Fruit fly (Drosophila melanogaster): ENCODE data around the gene CG11555.

Gene CG11555

dm6 chr2L:267441-268089 is 6.1 kb upstream of the CG11555 start, which contains the start of gene CG17075:
Gene CG17075 (minus strand): TSS chr2L:267505.
- TF ChIP-seq Hr78 (GFP tag; optimal IDR thresholded peaks at IDR 0.05) (no peak), CG2129 (GFP tag; IDR thresholded peaks at IDR 0.05; ENCODE audit: partially characterized antibody) (no peak), peb (GFP tag; IDR thresholded peaks at IDR 0.05) (peak; percentile 80), CG2116 (GFP tag; optimal IDR thresholded peaks at IDR 0.05) (peak; percentile 57), D19A (tag; optimal IDR thresholded peaks at IDR 0.05) (peak; percentile 89), ase (GFP tag; IDR thresholded peaks at IDR 0.05) (peak; percentile 94), sim (GFP tag; IDR thresholded peaks at IDR 0.05) (peak; percentile 53; the same call in 1 of the 2 replicates), wek (GFP tag; optimal IDR thresholded peaks at IDR 0.05) (peak; percentile 42), CG3163 (GFP tag; optimal IDR thresholded peaks at IDR 0.05) (peak; percentile 24), CG14965 (GFP tag; optimal IDR thresholded peaks at IDR 0.05; ENCODE audit: borderline replicate concordance) (no peak), ab (GFP tag; optimal IDR thresholded peaks at IDR 0.05) (peak; percentile 17), CG10209 (GFP tag; optimal IDR thresholded peaks at IDR 0.05) (peak; percentile 96), bcd (GFP tag; optimal IDR thresholded peaks at IDR 0.05) (peak; percentile 85), usp (GFP tag; optimal IDR thresholded peaks at IDR 0.05) (no peak), Hsf (GFP tag; optimal IDR thresholded peaks at IDR 0.05) (peak; percentile 91), dimm (GFP tag; IDR thresholded peaks at IDR 0.05) (peak; percentile 92), CG16813 (GFP tag; IDR thresholded peaks at IDR 0.05; ENCODE audit: partially characterized antibody) (no peak), so (GFP tag; IDR thresholded peaks at IDR 0.05) (peak; percentile 93), CG12391 (tag; optimal IDR thresholded peaks at IDR 0.05) (peak; percentile 96), Aef1 (GFP tag; IDR thresholded peaks at IDR 0.05) (peak; percentile 96), bab2 (GFP tag; optimal IDR thresholded peaks at IDR 0.05) (peak; percentile 71), pb (GFP tag; optimal IDR thresholded peaks at IDR 0.05) (peak; percentile 42), Dip2 (GFP tag; IDR thresholded peaks at IDR 0.05) (no peak; the same call in 1 of the 2 replicates), CG4730 (GFP tag; IDR thresholded peaks at IDR 0.05) (peak; percentile 93), CG7963 (GFP tag; IDR thresholded peaks at IDR 0.05; ENCODE audit: partially characterized antibody) (no peak), CG30403 (GFP tag; optimal IDR thresholded peaks at IDR 0.05) (peak; percentile 96), CG13424 (tag; optimal IDR thresholded peaks at IDR 0.05) (peak; percentile 95), CG10366 (GFP tag; IDR thresholded peaks at IDR 0.05) (peak; percentile 95), Myb (GFP tag; optimal IDR thresholded peaks at IDR 0.05) (peak; percentile 50), CG15479 (GFP tag; optimal IDR thresholded peaks at IDR 0.05) (no peak), CG42726 (GFP tag; IDR thresholded peaks at IDR 0.05; ENCODE audit: partially characterized antibody) (no peak), Dp (GFP tag; optimal IDR thresholded peaks at IDR 0.05) (peak; percentile 13), CG31224 (GFP tag; IDR thresholded peaks at IDR 0.05) (peak; percentile 87), ham (GFP tag; IDR thresholded peaks at IDR 0.05) (peak; percentile 61; the same call in 1 of the 2 replicates), CG11695 (GFP tag; IDR thresholded peaks at IDR 0.05) (peak; percentile 96), CG9215 (GFP tag; IDR thresholded peaks at IDR 0.05) (peak; percentile 91), dysf (GFP tag; IDR thresholded peaks at IDR 0.05) (peak; percentile 98), CG4282 (GFP tag; optimal IDR thresholded peaks at IDR 0.05) (no peak), odd (GFP tag; optimal IDR thresholded peaks at IDR 0.05) (peak; percentile 90), CG1602 (GFP tag; optimal IDR thresholded peaks at IDR 0.05) (peak; percentile 91), ranshi (GFP tag; IDR thresholded peaks at IDR 0.05) (peak; percentile 96), tap (tag; optimal IDR thresholded peaks at IDR 0.05) (peak; percentile 89), CG4707 (GFP tag; optimal IDR thresholded peaks at IDR 0.05) (peak; percentile 79), onecut (GFP tag; IDR thresholded peaks at IDR 0.05) (peak; percentile 86), NK7.1 (GFP tag; optimal IDR thresholded peaks at IDR 0.05) (peak; percentile 39), da (GFP tag; optimal IDR thresholded peaks at IDR 0.05) (peak; percentile 40), CG17385 (GFP tag; optimal IDR thresholded peaks at IDR 0.05) (peak; percentile 92), Side (GFP tag; optimal IDR thresholded peaks at IDR 0.05) (peak; percentile 52), CG17186 (GFP tag; optimal IDR thresholded peaks at IDR 0.05) (peak; percentile 36), Nf-YA (GFP tag; IDR thresholded peaks at IDR 0.05) (peak; percentile 89)
